Fruit fly (Drosophila melanogaster) whole organism, embryonic: Measurements from ENCODE around the gene Vti1a.

ENCODE experiments used
- Abd-B ChIP-seq: fragments of 200-800 bp; sonication (Bioruptor generic); optimal IDR thresholded peaks from 2 replicates; lab custom pipeline; 2018; ENCODE audit warnings: missing biosample characterization, mild to moderate bottlenecking, missing genetic modification characterization, moderate library complexity
- Ada2b ChIP-seq: fragments of 200-800 bp; sonication (Bioruptor generic); IDR thresholded peaks from 2 replicates; pipeline ENCODE4 v1.3.6; 2022; ENCODE audit warnings: missing biosample characterization, missing genetic modification characterization
- Atf-2 ChIP-seq: fragments of 200-800 bp; sonication (Bioruptor generic); optimal IDR thresholded peaks from 2 replicates; lab custom pipeline; 2016; ENCODE audit warnings: missing biosample characterization, missing genetic modification characterization
- Awh ChIP-seq: fragments of 200-800 bp; sonication (Bioruptor generic); IDR thresholded peaks from 2 replicates; pipeline ENCODE4, ENCODE4 v1.3.6; 2022; ENCODE audit warnings: missing biosample characterization, missing genetic modification characterization
- CG12391 ChIP-seq: fragments of 200-800 bp; sonication (Bioruptor generic); optimal IDR thresholded peaks from 3 replicates; lab custom pipeline; 2018; ENCODE audit warnings: missing biosample characterization, mild to moderate bottlenecking, missing genetic modification characterization, moderate library complexity
- CG15696 ChIP-seq: fragments of 200-800 bp; sonication (Bioruptor generic); optimal IDR thresholded peaks from 2 replicates; lab custom pipeline; 2019; ENCODE audit warnings: missing biosample characterization, mild to moderate bottlenecking, missing genetic modification characterization, moderate library complexity
- CG1647 ChIP-seq: fragments of 200-800 bp; sonication (Bioruptor generic); optimal IDR thresholded peaks from 3 replicates; lab custom pipeline; 2016; ENCODE audit warnings: missing biosample characterization, missing genetic modification characterization
- CG17802 ChIP-seq: fragments of 200-800 bp; sonication (Bioruptor generic); optimal IDR thresholded peaks from 2 replicates; lab custom pipeline; 2018; ENCODE audit warnings: missing biosample characterization, mild to moderate bottlenecking, missing genetic modification characterization, moderate library complexity
- CG2678 ChIP-seq: fragments of 200-800 bp; sonication (Bioruptor generic); optimal IDR thresholded peaks from 3 replicates; lab custom pipeline; 2019; ENCODE audit warnings: missing biosample characterization, mild to moderate bottlenecking, missing genetic modification characterization, moderate library complexity
- CG3838 ChIP-seq: fragments of 200-800 bp; sonication (Bioruptor generic); optimal IDR thresholded peaks from 3 replicates; lab custom pipeline; 2016; ENCODE audit warnings: missing biosample characterization, missing genetic modification characterization
- CG3847 ChIP-seq: fragments of 200-800 bp; sonication (Bioruptor generic); IDR thresholded peaks from 2 replicates; pipeline ENCODE4 v1.3.6; 2022; ENCODE audit warnings: missing biosample characterization, missing genetic modification characterization
- CG4282 ChIP-seq: fragments of 200-800 bp; sonication (Bioruptor generic); optimal IDR thresholded peaks from 2 replicates; lab custom pipeline; 2016; ENCODE audit warnings: missing biosample characterization, missing genetic modification characterization
- CG4820 ChIP-seq: fragments of 200-800 bp; sonication (Bioruptor generic); optimal IDR thresholded peaks from 3 replicates; lab custom pipeline; 2016; ENCODE audit warnings: missing biosample characterization, missing genetic modification characterization
- CG4854 ChIP-seq: fragments of 200-800 bp; sonication (Bioruptor generic); optimal IDR thresholded peaks from 2 replicates; lab custom pipeline; 2016; ENCODE audit warnings: missing biosample characterization, missing genetic modification characterization, inconsistent platforms
- CG6765 ChIP-seq: fragments of 200-800 bp; sonication (Bioruptor generic); optimal IDR thresholded peaks from 3 replicates; lab custom pipeline; 2017; ENCODE audit warnings: missing biosample characterization, mild to moderate bottlenecking, missing genetic modification characterization
- CG7271 ChIP-seq: fragments of 200-800 bp; sonication (Bioruptor generic); optimal IDR thresholded peaks from 2 replicates; lab custom pipeline; 2018; ENCODE audit warnings: missing biosample characterization, mild to moderate bottlenecking, missing genetic modification characterization, moderate library complexity
- CG7357 ChIP-seq: fragments of 200-800 bp; sonication (Bioruptor generic); IDR thresholded peaks from 3 replicates; pipeline ENCODE4 v1.3.6; 2022; ENCODE audit warnings: missing biosample characterization, missing genetic modification characterization
- CG8281 ChIP-seq: fragments of 200-800 bp; sonication (Bioruptor generic); optimal IDR thresholded peaks from 2 replicates; lab custom pipeline; 2018; ENCODE audit warnings: missing biosample characterization, mild to moderate bottlenecking, missing genetic modification characterization, moderate library complexity
- CG8388 ChIP-seq: fragments of 200-800 bp; sonication (Bioruptor generic); optimal IDR thresholded peaks from 2 replicates; lab custom pipeline; 2019; ENCODE audit warnings: missing biosample characterization, mild to moderate bottlenecking, missing genetic modification characterization, moderate library complexity
- CG8944 ChIP-seq: fragments of 200-800 bp; sonication (Bioruptor generic); optimal IDR thresholded peaks from 3 replicates; lab custom pipeline; 2016; ENCODE audit warnings: missing biosample characterization, missing genetic modification characterization
- HLH54F ChIP-seq: fragments of 200-800 bp; sonication (Bioruptor generic); optimal IDR thresholded peaks from 3 replicates; lab custom pipeline; 2016; ENCODE audit warnings: missing biosample characterization, missing genetic modification characterization
- HmgD ChIP-seq: fragments of 200-800 bp; sonication (Bioruptor generic); optimal IDR thresholded peaks from 3 replicates; lab custom pipeline; 2016; ENCODE audit warnings: missing biosample characterization, missing genetic modification characterization
- MBD-R2 ChIP-seq: fragments of 200-800 bp; sonication (Bioruptor generic); IDR thresholded peaks from 2 replicates; pipeline ENCODE4 v1.3.6; 2022; ENCODE audit warnings: missing biosample characterization, missing genetic modification characterization
- Mad ChIP-seq: fragments of 200-800 bp; sonication (Bioruptor generic); optimal IDR thresholded peaks from 2 replicates; lab custom pipeline; 2016; ENCODE audit warnings: missing biosample characterization, missing genetic modification characterization
- Rfx ChIP-seq: fragments of 200-800 bp; sonication (Bioruptor generic); IDR thresholded peaks from 2 replicates; pipeline ENCODE4 v1.3.6; 2022; ENCODE audit warnings: missing biosample characterization, missing genetic modification characterization
- Sry-δ ChIP-seq: fragments of 200-800 bp; sonication (Bioruptor generic); optimal IDR thresholded peaks from 2 replicates; lab custom pipeline; 2016; ENCODE audit warnings: missing biosample characterization, missing genetic modification characterization
- Taf1 ChIP-seq: fragments of 200-800 bp; sonication (Bioruptor generic); IDR thresholded peaks from 2 replicates; pipeline ENCODE4 v1.3.6; 2022; ENCODE audit warnings: missing biosample characterization, missing genetic modification characterization
- Trl ChIP-seq, 3 experiments: fragments of >200 bp in 2 of 3; fragments of 200-800 bp in 1 of 3; sonication (Bioruptor generic) in 1 of 3; optimal IDR thresholded peaks; 2 replicates in 1 of 3; 3 replicates in 2 of 3; lab custom pipeline; 2016 to 2017; ENCODE audit warnings: missing biosample characterization in 1 of 3, missing genetic modification characterization in 1 of 3
- amos ChIP-seq: fragments of 200-800 bp; sonication (Bioruptor generic); IDR thresholded peaks from 2 replicates; pipeline ENCODE4 v1.3.6; 2022; ENCODE audit warnings: missing biosample characterization, missing genetic modification characterization; ENCODE audit not compliant: partially characterized antibody
- cas ChIP-seq: fragments of 200-800 bp; sonication (Bioruptor generic); IDR thresholded peaks from 2 replicates; pipeline ENCODE4 v1.3.6; 2022; ENCODE audit warnings: missing biosample characterization, missing genetic modification characterization
- chinmo ChIP-seq: fragments of 200-800 bp; sonication (Bioruptor generic); IDR thresholded peaks from 4 replicates; pipeline ENCODE4 v1.3.6; 2022; ENCODE audit warnings: missing biosample characterization, missing genetic modification characterization; ENCODE audit not compliant: partially characterized antibody
- dmrt11E ChIP-seq: fragments of 200-800 bp; sonication (Bioruptor generic); optimal IDR thresholded peaks from 3 replicates; lab custom pipeline; 2018; ENCODE audit warnings: missing biosample characterization, mild to moderate bottlenecking, missing genetic modification characterization, moderate library complexity
- ems ChIP-seq: fragments of 200-800 bp; sonication (Bioruptor generic); optimal IDR thresholded peaks from 3 replicates; lab custom pipeline; 2016; ENCODE audit warnings: missing biosample characterization, missing genetic modification characterization
- fd3F ChIP-seq: fragments of 200-800 bp; sonication (Bioruptor generic); optimal IDR thresholded peaks from 2 replicates; lab custom pipeline; 2018; ENCODE audit warnings: missing biosample characterization, mild to moderate bottlenecking, missing genetic modification characterization, moderate library complexity
- fd96Cb ChIP-seq: fragments of 200-800 bp; sonication (Bioruptor generic); optimal IDR thresholded peaks from 2 replicates; lab custom pipeline; 2018; ENCODE audit warnings: missing biosample characterization, mild to moderate bottlenecking, missing genetic modification characterization, moderate library complexity
- hbn ChIP-seq: fragments of 200-800 bp; sonication (Bioruptor generic); IDR thresholded peaks from 2 replicates; pipeline ENCODE4 v1.3.6; 2022; ENCODE audit warnings: missing biosample characterization, missing genetic modification characterization; ENCODE audit not compliant: partially characterized antibody
- her ChIP-seq: fragments of 200-800 bp; sonication (Bioruptor generic); optimal IDR thresholded peaks from 2 replicates; lab custom pipeline; 2016; ENCODE audit warnings: missing biosample characterization, missing genetic modification characterization
- luna ChIP-seq: fragments of 200-800 bp; sonication (Bioruptor generic); optimal IDR thresholded peaks from 2 replicates; lab custom pipeline; 2016; ENCODE audit warnings: missing biosample characterization, missing genetic modification characterization
- mld ChIP-seq: fragments of 200-800 bp; sonication (Bioruptor generic); IDR thresholded peaks from 3 replicates; pipeline ENCODE4 v1.3.6; 2022; ENCODE audit warnings: missing biosample characterization, missing genetic modification characterization; ENCODE audit not compliant: partially characterized antibody
- nerfin-2 ChIP-seq: fragments of 200-800 bp; sonication (Bioruptor generic); IDR thresholded peaks from 2 replicates; pipeline ENCODE4 v1.3.6; 2022; ENCODE audit warnings: missing biosample characterization, missing genetic modification characterization; ENCODE audit not compliant: partially characterized antibody
- nmo ChIP-seq: fragments of 200-800 bp; sonication (Bioruptor generic); optimal IDR thresholded peaks from 2 replicates; lab custom pipeline; 2018; ENCODE audit warnings: missing biosample characterization, mild to moderate bottlenecking, missing genetic modification characterization, moderate library complexity
- odd ChIP-seq: fragments of 200-800 bp; sonication (Bioruptor generic); optimal IDR thresholded peaks from 2 replicates; lab custom pipeline; 2017; ENCODE audit warnings: missing biosample characterization, mild to moderate bottlenecking, missing genetic modification characterization
- org-1 ChIP-seq: fragments of 200-800 bp; sonication (Bioruptor generic); optimal IDR thresholded peaks from 2 replicates; lab custom pipeline; 2017; ENCODE audit warnings: missing biosample characterization, missing genetic modification characterization
- pum ChIP-seq: fragments of 200-800 bp; sonication (Bioruptor generic); optimal IDR thresholded peaks from 2 replicates; lab custom pipeline; 2016; ENCODE audit warnings: missing biosample characterization, missing genetic modification characterization
- schlank ChIP-seq: fragments of 200-800 bp; sonication (Bioruptor generic); optimal IDR thresholded peaks from 2 replicates; lab custom pipeline; 2018; ENCODE audit warnings: missing biosample characterization, mild to moderate bottlenecking, missing genetic modification characterization
- sens-2 ChIP-seq: fragments of 200-800 bp; sonication (Bioruptor generic); IDR thresholded peaks from 2 replicates; pipeline ENCODE4 v1.3.6; 2022; ENCODE audit warnings: missing biosample characterization, missing genetic modification characterization
- so ChIP-seq: fragments of 200-800 bp; sonication (Bioruptor generic); IDR thresholded peaks from 3 replicates; pipeline ENCODE4 v1.3.6; 2022; ENCODE audit warnings: missing biosample characterization, missing genetic modification characterization
- tio ChIP-seq: fragments of 200-800 bp; sonication (Bioruptor generic); optimal IDR thresholded peaks from 2 replicates; lab custom pipeline; 2017; ENCODE audit warnings: missing biosample characterization, missing genetic modification characterization, inconsistent platforms
- wdn ChIP-seq: fragments of 200-800 bp; sonication (Bioruptor generic); IDR thresholded peaks from 2 replicates; pipeline ENCODE4 v1.3.6; 2022; ENCODE audit warnings: missing biosample characterization, missing genetic modification characterization

Gene Vti1a

DNA sequence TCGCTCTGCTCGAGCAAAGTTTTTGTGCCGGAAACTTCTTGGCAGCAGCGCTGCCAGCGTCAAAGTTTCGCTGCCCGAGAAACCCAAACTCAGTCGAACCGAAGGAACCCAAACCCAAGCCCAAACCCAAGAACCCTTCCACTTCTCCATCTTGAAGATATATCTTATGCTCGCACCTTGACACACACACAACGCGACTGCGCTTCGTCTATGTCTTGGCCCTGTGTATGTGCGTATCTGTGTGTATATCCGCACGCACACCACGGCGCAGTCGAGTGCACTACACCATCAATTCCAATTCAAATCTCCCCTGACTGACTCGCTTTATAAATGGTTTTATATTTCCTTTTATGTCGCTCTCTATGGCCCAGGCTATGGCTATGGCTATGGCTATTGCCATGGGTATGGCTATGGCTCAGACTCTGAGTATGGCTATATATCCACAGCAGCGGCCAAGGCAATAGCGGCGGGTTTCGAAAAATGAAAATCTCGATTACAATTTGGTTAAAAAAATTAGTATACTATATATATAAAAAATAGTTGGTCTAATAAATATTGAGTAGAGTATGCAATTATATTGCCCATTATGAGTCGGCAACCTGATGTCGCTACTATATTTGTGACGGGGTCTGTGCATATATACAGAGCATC, 3.8 kb upstream of the Vti1a start (continued):
- TF ChIP-seq CG8944 (GFP tag; lab: Kevin White, UChicago), result peak; percentile 59
- peak; percentile 94 for TF ChIP-seq wdn
- peak; percentile 96 for TF ChIP-seq Awh (GFP tag; lab: Robert Waterston, UW)
- peak; percentile 90 for TF ChIP-seq Taf1 (GFP tag; lab: Robert Waterston, UW)
- TF ChIP-seq odd, result peak; percentile 95
- peak; percentile 97 for TF ChIP-seq nmo (GFP tag; lab: Kevin White, UChicago)
- TF ChIP-seq Ada2b (GFP tag; lab: Robert Waterston, UW), result peak; percentile 97
- peak; percentile 88 for TF ChIP-seq CG8281 (tag; lab: Kevin White, UChicago)
- TF ChIP-seq chinmo (GFP tag; lab: Robert Waterston, UW), result 0 out of 4 replicates have a peak, but pooled peaks have one; percentile 19
- peak; percentile 97 for TF ChIP-seq CG2678
- TF ChIP-seq luna (GFP tag; lab: Kevin White, UChicago), result no peak
- peak; percentile 87 for TF ChIP-seq Mad (GFP tag; lab: Kevin White, UChicago)
- peak; percentile 91 for TF ChIP-seq fd3F
- TF ChIP-seq CG3847 (GFP tag; lab: Robert Waterston, UW), result peak; percentile 92
- TF ChIP-seq amos (GFP tag; lab: Robert Waterston, UW), result no peak
- TF ChIP-seq tio (GFP tag; lab: Kevin White, UChicago), result no peak
- peak; percentile 93 for TF ChIP-seq org-1 (GFP tag; lab: Kevin White, UChicago)
- TF ChIP-seq CG17802 (tag; lab: Kevin White, UChicago), result peak; percentile 80
- peak; percentile 94 for TF ChIP-seq CG4820 (GFP tag; lab: Kevin White, UChicago)
- peak; percentile 97 for TF ChIP-seq Rfx (GFP tag; lab: Robert Waterston, UW)
- no peak for TF ChIP-seq hbn (GFP tag; lab: Robert Waterston, UW)
- peak; percentile 51 for TF ChIP-seq CG3838 (GFP tag; lab: Kevin White, UChicago)
- peak; percentile 83 for TF ChIP-seq MBD-R2 (GFP tag; lab: Robert Waterston, UW)
- TF ChIP-seq CG12391 (tag; lab: Kevin White, UChicago), result peak; percentile 97
- peak; percentile 89 for TF ChIP-seq sens-2
- TF ChIP-seq pum, result peak; percentile 64
- no peak for TF ChIP-seq CG4282 (GFP tag; lab: Kevin White, UChicago)
- TF ChIP-seq Abd-B (GFP tag; lab: Kevin White, UChicago), result peak; percentile 95
- TF ChIP-seq HmgD, result no peak
- no peak for TF ChIP-seq mld
- TF ChIP-seq cas, result 0 out of 2 replicates have a peak, but pooled peaks have one; percentile 72
- peak; percentile 88 for TF ChIP-seq CG7357 (GFP tag; lab: Robert Waterston, UW)
- peak; percentile 65 for TF ChIP-seq CG1647 (GFP tag; lab: Kevin White, UChicago)
- TF ChIP-seq CG15696 (tag; lab: Kevin White, UChicago), result peak; percentile 97
- peak; percentile 91 for TF ChIP-seq CG6765 (GFP tag; lab: Kevin White, UChicago)
- peak; percentile 87 for TF ChIP-seq schlank (tag; lab: Kevin White, UChicago)
- TF ChIP-seq CG7271 (tag; lab: Kevin White, UChicago), result peak; percentile 94
- TF ChIP-seq CG8388 (GFP tag; lab: Kevin White, UChicago), result peak; percentile 95
- no peak for TF ChIP-seq nerfin-2
- TF ChIP-seq Trl (optimal IDR thresholded peaks at IDR 0.05; lab: Kevin White, UChicago), result no peak
- TF ChIP-seq Trl (GFP tag; optimal IDR thresholded peaks at IDR 0.05; lab: Kevin White, UChicago), result peak; percentile 61
- no peak for TF ChIP-seq her
- TF ChIP-seq HLH54F (GFP tag; lab: Kevin White, UChicago), result peak; percentile 54
- peak; percentile 92 for TF ChIP-seq ems
- peak; percentile 81 for TF ChIP-seq CG4854
- TF ChIP-seq Sry-δ (GFP tag; lab: Kevin White, UChicago), result peak; percentile 17
- peak; percentile 98 for TF ChIP-seq dmrt11E
- peak; percentile 97 for TF ChIP-seq fd96Cb (tag; lab: Kevin White, UChicago)
- TF ChIP-seq so, result peak; percentile 96
- TF ChIP-seq Atf-2 (GFP tag; lab: Kevin White, UChicago), result peak; percentile 64
